Worm (Caenorhabditis elegans) whole organism, L4 larva: ENCODE measurements around the gene F56C9.6.

ENCODE experiments used
- F10B5.3 ChIP-seq: sonication (generic microtip); optimal IDR thresholded peaks from 2 replicates; lab custom pipeline; 2016; ENCODE audit warnings: mild to moderate bottlenecking, missing genetic modification characterization, missing compliant biosample characterization
- F37D6.2 ChIP-seq: sonication (generic microtip); optimal IDR thresholded peaks from 2 replicates; lab custom pipeline; 2016; ENCODE audit warnings: mild to moderate bottlenecking, missing genetic modification characterization, missing compliant biosample characterization
- T20F7.1 ChIP-seq: fragments of 200-800 bp; sonication (Bioruptor generic); optimal IDR thresholded peaks from 2 replicates; lab custom pipeline; 2018; ENCODE audit warnings: mild to moderate bottlenecking, missing genetic modification characterization, missing compliant biosample characterization
- Y105C5A.15 ChIP-seq: fragments of 200-800 bp; sonication (Bioruptor generic); IDR thresholded peaks from 2 replicates; pipeline ENCODE4 v1.3.6; 2022; ENCODE audit warnings: missing genetic modification characterization, missing compliant biosample characterization
- ZK337.2 ChIP-seq: fragments of 200-800 bp; sonication (Bioruptor generic); IDR thresholded peaks from 2 replicates; pipeline ENCODE4 v1.3.6; 2022; ENCODE audit warnings: missing genetic modification reagents, missing genetic modification characterization, missing compliant biosample characterization
- ZK546.5 ChIP-seq, 2 experiments: sonication (generic microtip); optimal IDR thresholded peaks; 2 replicates each; lab custom pipeline; 2017; ENCODE audit warnings: missing biosample characterization in 2 of 2, missing genetic modification characterization in 2 of 2
- aly-2 ChIP-seq: sonication (generic microtip); optimal IDR thresholded peaks from 2 replicates; lab custom pipeline; 2018; ENCODE audit warnings: missing biosample characterization, missing genetic modification characterization
- ama-1 ChIP-seq: fragments of 150-350 bp; optimal IDR thresholded peaks from 2 replicates; lab custom pipeline; 2014; ENCODE audit warnings: inconsistent platforms, mixed read lengths
- arid-1 ChIP-seq: fragments of 200-800 bp; sonication (Bioruptor generic); conservative IDR thresholded peaks from 2 replicates; pipeline ENCODE4 v1.3.6; 2022; ENCODE audit warnings: missing genetic modification reagents, missing genetic modification characterization, missing compliant biosample characterization
- attf-4 ChIP-seq: sonication (generic microtip); optimal IDR thresholded peaks from 3 replicates; lab custom pipeline; 2017; ENCODE audit warnings: missing biosample characterization, missing genetic modification characterization
- ceh-20 ChIP-seq: fragments of 200-800 bp; sonication (Bioruptor generic); IDR thresholded peaks from 2 replicates; pipeline ENCODE4 v1.3.6; 2022; ENCODE audit warnings: missing genetic modification reagents, missing genetic modification characterization, missing compliant biosample characterization
- ceh-28 ChIP-seq: fragments of 150-350 bp; optimal IDR thresholded peaks from 2 replicates; lab custom pipeline; 2014; ENCODE audit warnings: missing biosample characterization, missing genetic modification reagents, missing genetic modification characterization
- ceh-44 ChIP-seq: fragments of 200-800 bp; sonication (Bioruptor generic); IDR thresholded peaks from 2 replicates; pipeline ENCODE4 v1.3.6; 2022; ENCODE audit warnings: missing genetic modification reagents, missing genetic modification characterization, missing compliant biosample characterization
- cey-2 ChIP-seq: sonication (generic microtip); optimal IDR thresholded peaks from 3 replicates; lab custom pipeline; 2017; ENCODE audit warnings: missing genetic modification characterization, mild to moderate bottlenecking, missing compliant biosample characterization, antibody characterized with exemption, borderline replicate concordance; ENCODE audit not compliant: insufficient read depth
- ctbp-1 ChIP-seq: fragments of 200-800 bp; sonication (Bioruptor generic); IDR thresholded peaks from 2 replicates; pipeline ENCODE4 v1.3.6; 2022; ENCODE audit warnings: missing genetic modification reagents, missing genetic modification characterization, missing compliant biosample characterization
- daf-19 ChIP-seq: fragments of 200-800 bp; sonication (Bioruptor generic); conservative IDR thresholded peaks from 2 replicates; pipeline ENCODE4 v1.3.6; 2022; ENCODE audit warnings: missing genetic modification characterization, missing compliant biosample characterization
- dmd-6 ChIP-seq: fragments of 200-800 bp; sonication (Bioruptor generic); IDR thresholded peaks from 2 replicates; pipeline ENCODE4 v1.3.6; 2022; ENCODE audit warnings: missing genetic modification reagents, missing genetic modification characterization, missing compliant biosample characterization
- dmd-9 ChIP-seq: fragments of 200-800 bp; sonication (Bioruptor generic); IDR thresholded peaks from 2 replicates; pipeline ENCODE4 v1.3.6; 2022; ENCODE audit warnings: missing genetic modification reagents, missing genetic modification characterization, missing compliant biosample characterization
- dpl-1 ChIP-seq: fragments of 150-350 bp; optimal IDR thresholded peaks from 2 replicates; lab custom pipeline; 2014; ENCODE audit warnings: missing biosample characterization, missing genetic modification reagents, missing genetic modification characterization
- duxl-1 ChIP-seq: sonication (generic microtip); optimal IDR thresholded peaks from 2 replicates; lab custom pipeline; 2016; ENCODE audit warnings: mild to moderate bottlenecking, missing genetic modification characterization, moderate library complexity, missing compliant biosample characterization; ENCODE audit not compliant: poor library complexity
- egl-43 ChIP-seq: fragments of 200-800 bp; sonication (Bioruptor generic); IDR thresholded peaks from 2 replicates; pipeline ENCODE4 v1.3.6; 2022; ENCODE audit warnings: missing genetic modification reagents, missing genetic modification characterization, missing compliant biosample characterization
- fos-1 ChIP-seq: fragments of 150-350 bp; optimal IDR thresholded peaks from 2 replicates; lab custom pipeline; 2014; ENCODE audit warnings: missing biosample characterization, missing genetic modification characterization
- gei-8 ChIP-seq: fragments of 200-800 bp; sonication (Bioruptor generic); optimal IDR thresholded peaks from 2 replicates; lab custom pipeline; 2018; ENCODE audit warnings: mild to moderate bottlenecking, missing genetic modification characterization, missing compliant biosample characterization
- hif-1 ChIP-seq, 2 experiments: sonication (generic microtip); optimal IDR thresholded peaks; 2 replicates each; lab custom pipeline; 2016 to 2017; ENCODE audit warnings: missing compliant biosample characterization in 2 of 2, missing genetic modification characterization in 2 of 2, missing genetic modification reagents in 2 of 2, missing genotype in 2 of 2, mild to moderate bottlenecking in 1 of 2
- hlh-11 ChIP-seq: fragments of 200-800 bp; sonication (Bioruptor generic); optimal IDR thresholded peaks from 2 replicates; lab custom pipeline; 2018; ENCODE audit warnings: mild to moderate bottlenecking, missing genetic modification characterization, missing compliant biosample characterization
- hmg-1.1 ChIP-seq: fragments of 200-800 bp; sonication (Bioruptor generic); IDR thresholded peaks from 2 replicates; pipeline ENCODE4 v1.3.6; 2022; ENCODE audit warnings: missing genetic modification reagents, missing genetic modification characterization, missing compliant biosample characterization
- lim-7 ChIP-seq: fragments of 200-800 bp; sonication (Bioruptor generic); IDR thresholded peaks from 2 replicates; pipeline ENCODE4 v1.3.6; 2022; ENCODE audit warnings: missing genetic modification characterization, missing compliant biosample characterization
- lin-15B ChIP-seq: fragments of 150-350 bp; sonication (generic microtip); optimal IDR thresholded peaks from 3 replicates; lab custom pipeline; 2014; ENCODE audit warnings: missing biosample characterization, missing genetic modification characterization
- lsy-2 ChIP-seq, 2 experiments: fragments of 150-350 bp in 1 of 2; sonication (generic microtip) in 1 of 2; optimal IDR thresholded peaks; 2 replicates each; lab custom pipeline; 2014 to 2017; ENCODE audit warnings: missing biosample characterization in 2 of 2, missing genetic modification characterization in 2 of 2
- mep-1 ChIP-seq: fragments of 150-350 bp; sonication (generic microtip); optimal IDR thresholded peaks from 3 replicates; lab custom pipeline; 2014; ENCODE audit warnings: missing biosample characterization, missing genetic modification characterization
- mes-2 ChIP-seq: sonication (generic microtip); optimal IDR thresholded peaks from 2 replicates; lab custom pipeline; 2016; ENCODE audit warnings: missing genotype, mild to moderate bottlenecking, missing genetic modification characterization, missing compliant biosample characterization; ENCODE audit not compliant: poor library complexity, severe bottlenecking
- nhr-11 ChIP-seq: fragments of 150-350 bp; optimal IDR thresholded peaks from 2 replicates; lab custom pipeline; 2014; ENCODE audit warnings: missing biosample characterization, missing genetic modification characterization
- nhr-28 ChIP-seq: fragments of 150-350 bp; optimal IDR thresholded peaks from 2 replicates; lab custom pipeline; 2014; ENCODE audit warnings: missing biosample characterization, missing genetic modification characterization
- nhr-6 ChIP-seq: fragments of 150-350 bp; optimal IDR thresholded peaks from 2 replicates; lab custom pipeline; 2014; ENCODE audit warnings: missing biosample characterization, missing genetic modification characterization
- nhr-76 ChIP-seq: fragments of 150-350 bp; optimal IDR thresholded peaks from 2 replicates; lab custom pipeline; 2014; ENCODE audit warnings: missing biosample characterization, missing genetic modification characterization
- pha-4 ChIP-seq, 2 experiments: fragments of 150-350 bp in 1 of 2; fragments of 200-800 bp in 1 of 2; sonication (Bioruptor generic) in 1 of 2; IDR thresholded peaks in 1 of 2; optimal IDR thresholded peaks in 1 of 2; 2 replicates each; pipeline versions ENCODE4 v1.3.6 to Lab custom; 2014 to 2022; ENCODE audit warnings: missing genetic modification characterization in 2 of 2, missing genetic modification reagents in 2 of 2, missing biosample characterization in 1 of 2, missing compliant biosample characterization in 1 of 2
- saeg-2 ChIP-seq: fragments of 200-800 bp; sonication (Bioruptor generic); IDR thresholded peaks from 2 replicates; pipeline ENCODE4 v1.3.6; 2022; ENCODE audit warnings: missing genetic modification reagents, missing genetic modification characterization, missing compliant biosample characterization
- skn-1 ChIP-seq: fragments of 150-350 bp; optimal IDR thresholded peaks from 2 replicates; lab custom pipeline; 2014; ENCODE audit warnings: missing biosample characterization, missing genetic modification characterization
- spr-3 ChIP-seq: fragments of 200-800 bp; sonication (Bioruptor generic); optimal IDR thresholded peaks from 2 replicates; lab custom pipeline; 2018; ENCODE audit warnings: mild to moderate bottlenecking, missing genetic modification characterization, missing compliant biosample characterization
- tag-97 ChIP-seq: fragments of 200-800 bp; sonication (Bioruptor generic); IDR thresholded peaks from 2 replicates; pipeline ENCODE4 v1.3.6; 2022; ENCODE audit warnings: missing genetic modification characterization, missing compliant biosample characterization
- unc-130 ChIP-seq: sonication (generic microtip); optimal IDR thresholded peaks from 2 replicates; lab custom pipeline; 2016; ENCODE audit warnings: missing genetic modification reagents, missing genetic modification characterization, missing compliant biosample characterization
- unc-39 ChIP-seq: sonication (generic microtip); optimal IDR thresholded peaks from 2 replicates; lab custom pipeline; 2017; ENCODE audit warnings: missing biosample characterization, missing genetic modification characterization
- unc-62 ChIP-seq, 3 experiments: fragments of 150-350 bp in 1 of 3; sonication (generic microtip); optimal IDR thresholded peaks in 2 of 3; peaks in 1 of 3; 1 replicate in 1 of 3; 2 replicates in 2 of 3; lab custom pipeline; 2014 to 2017; ENCODE audit warnings: missing biosample characterization in 3 of 3, missing genetic modification characterization in 3 of 3, missing genetic modification reagents in 3 of 3, missing genotype in 1 of 3
- zfp-3 ChIP-seq: fragments of 200-800 bp; sonication (Bioruptor generic); conservative IDR thresholded peaks from 2 replicates; pipeline ENCODE4 v1.3.6; 2022; ENCODE audit warnings: missing genetic modification reagents, missing genetic modification characterization, missing compliant biosample characterization

Gene F56C9.6

ce11 chrIII:7310662-7311340 is at the start of gene F56C9.6, which contains the start of gene F56C9.3:
F56C9.6 (minus strand) TSS chrIII:7310773.
F56C9.3 (plus strand) TSS chrIII:7311290.
- TF ChIP-seq tag-97 (GFP tag; lab: Robert Waterston, UW) (no peak), hmg-1.1 (no peak), unc-130 (peak; percentile 20)
- TF ChIP-seq, all 104 proteins: peak for 1

- TF ChIP-seq tag-97 (GFP tag; lab: Robert Waterston, UW) (no peak), hlh-11 (no peak), nhr-6 (tag; lab: Kevin White, UChicago) (no peak), arid-1 (GFP tag; lab: Robert Waterston, UW) (0 out of 2 replicates have a peak, but pooled peaks have one; percentile 30), daf-19 (GFP tag; lab: Robert Waterston, UW) (no peak), duxl-1 (tag; lab: Kevin White, UChicago) (no peak), ctbp-1 (no peak), unc-39 (no peak), spr-3 (GFP tag; lab: Kevin White, UChicago) (no peak), dpl-1 (GFP tag; lab: Kevin White, UChicago) (peak; percentile 73), lsy-2 (tag; optimal IDR thresholded peaks at IDR 0.05; lab: Kevin White, UChicago) (peak in 1 of 2 experiments; percentile 40), mes-2 (peak; percentile 86), unc-62 (GFP tag; optimal IDR thresholded peaks at IDR 0.05 in 1 of 2; lab: Kevin White, UChicago) (no peak), unc-62 (tag; optimal IDR thresholded peaks at IDR 0.05; lab: Kevin White, UChicago) (no peak), T20F7.1 (GFP tag; lab: Kevin White, UChicago) (no peak), lim-7 (GFP tag; lab: Robert Waterston, UW) (no peak), zfp-3 (no peak), hif-1 (tag; optimal IDR thresholded peaks at IDR 0.05; lab: Kevin White, UChicago) (no peak), F10B5.3 (tag; lab: Kevin White, UChicago) (no peak), attf-4 (tag; lab: Kevin White, UChicago) (no peak), lin-15B (tag; lab: Kevin White, UChicago) (no peak)
These were observed 48.5 kb upstream of the F56C9.6 start, which contains the start of the genes eco-1 and hmgr-1 for ce11 chrIII:7359037-7359548. eco-1 (minus strand) TSS chrIII:7359095. hmgr-1 (plus strand) TSS chrIII:7359498.

ce11 chrIII:7358627-7359026 is 48.1 kb upstream of the F56C9.6 start:
- TF ChIP-seq pha-4 (GFP tag; IDR thresholded peaks at IDR 0.05; lab: Robert Waterston, UW): no peak
- TF ChIP-seq pha-4 (tag; optimal IDR thresholded peaks at IDR 0.05; lab: Kevin White, UChicago): peak; percentile 80
- TF ChIP-seq saeg-2 (GFP tag; lab: Robert Waterston, UW): no peak
- TF ChIP-seq ZK337.2 (GFP tag; lab: Robert Waterston, UW): no peak
- TF ChIP-seq ceh-20 (GFP tag; lab: Robert Waterston, UW): 0 out of 2 replicates have a peak, but pooled peaks have one; percentile 42
- no peak for TF ChIP-seq gei-8 (GFP tag; lab: Kevin White, UChicago)
- no peak for TF ChIP-seq ceh-28
- TF ChIP-seq dmd-6 (GFP tag; lab: Robert Waterston, UW): peak; percentile 51; the same call in 1 of the 2 replicates
- no peak for TF ChIP-seq duxl-1 (tag; lab: Kevin White, UChicago)
- TF ChIP-seq mep-1: peak; percentile 36
- no peak for TF ChIP-seq F10B5.3 (tag; lab: Kevin White, UChicago)
- no peak for TF ChIP-seq egl-43 (GFP tag; lab: Robert Waterston, UW)
- TF ChIP-seq skn-1 (tag; lab: Kevin White, UChicago): no peak
- TF ChIP-seq ZK546.5 (tag; optimal IDR thresholded peaks at IDR 0.05; lab: Kevin White, UChicago): no peak
- TF ChIP-seq ceh-44 (GFP tag; lab: Robert Waterston, UW): no peak
- TF ChIP-seq hmg-1.1: no peak
- TF ChIP-seq aly-2 (tag; lab: Kevin White, UChicago): no peak
- TF ChIP-seq dpl-1 (GFP tag; lab: Kevin White, UChicago): no peak
- TF ChIP-seq dmd-9 (GFP tag; lab: Robert Waterston, UW): no peak
- no peak for TF ChIP-seq nhr-76 (tag; lab: Kevin White, UChicago)
- TF ChIP-seq F37D6.2 (tag; lab: Kevin White, UChicago): no peak
- peak; percentile 63 for TF ChIP-seq nhr-28
- TF ChIP-seq attf-4 (tag; lab: Kevin White, UChicago): no peak
- no peak for TF ChIP-seq unc-130
- peak; percentile 12 for TF ChIP-seq nhr-11 (tag; lab: Kevin White, UChicago)
- TF ChIP-seq ama-1: no peak
- peak in 1 of 2 experiments; percentile 92 for TF ChIP-seq hif-1 (tag; optimal IDR thresholded peaks at IDR 0.05; lab: Kevin White, UChicago)
- no peak for TF ChIP-seq fos-1 (tag; lab: Kevin White, UChicago)
- no peak for TF ChIP-seq Y105C5A.15 (GFP tag; lab: Robert Waterston, UW)
- no peak for TF ChIP-seq cey-2
